Worm (Caenorhabditis elegans): ENCODE data around the gene F37C4.4.

- TF ChIP-seq dpl-1 (GFP tag; optimal IDR thresholded peaks at IDR 0.05) (no peak), skn-1 (tag; optimal IDR thresholded peaks at IDR 0.05) (no peak), lir-3 (tag; optimal IDR thresholded peaks at IDR 0.05; ENCODE audit: poor library complexity) (no peak), unc-86 (tag; optimal IDR thresholded peaks at IDR 0.05) (no peak)
Observed at ce11 chrIV:3876955-3877354, 9.8 kb downstream of the F37C4.4 start.

Data from whole organism, L1 larva.